Worm (Caenorhabditis elegans) whole organism, L4 larva: ENCODE results near the gene Y80D3A.8.
A peak's percentile ranks its signal among the peaks of the same experiment; 100 is the strongest.

Experiments
- F49E8.2 ChIP-seq: sonication (generic microtip); optimal IDR thresholded peaks from 2 replicates; lab custom pipeline; 2016; ENCODE audit warnings: missing compliant biosample characterization, mild to moderate bottlenecking, missing genetic modification characterization, borderline replicate concordance
- T20F7.1 ChIP-seq: fragments of 200-800 bp; sonication (Bioruptor generic); optimal IDR thresholded peaks from 2 replicates; lab custom pipeline; 2018; ENCODE audit warnings: mild to moderate bottlenecking, missing genetic modification characterization, missing compliant biosample characterization
- Y48G9A.11 ChIP-seq: fragments of 200-800 bp; sonication (Bioruptor generic); IDR thresholded peaks from 2 replicates; pipeline ENCODE4 v1.3.6; 2022; ENCODE audit warnings: missing genetic modification reagents, missing genetic modification characterization, missing compliant biosample characterization
- aha-1 ChIP-seq: fragments of 150-350 bp; peaks from one replicate; lab custom pipeline; 2014; ENCODE audit warnings: missing biosample characterization, missing genetic modification characterization
- aly-2 ChIP-seq: sonication (generic microtip); optimal IDR thresholded peaks from 2 replicates; lab custom pipeline; 2018; ENCODE audit warnings: missing biosample characterization, missing genetic modification characterization
- arid-1 ChIP-seq: fragments of 200-800 bp; sonication (Bioruptor generic); conservative IDR thresholded peaks from 2 replicates; pipeline ENCODE4 v1.3.6; 2022; ENCODE audit warnings: missing genetic modification reagents, missing genetic modification characterization, missing compliant biosample characterization
- ceh-28 ChIP-seq: fragments of 150-350 bp; optimal IDR thresholded peaks from 2 replicates; lab custom pipeline; 2014; ENCODE audit warnings: missing biosample characterization, missing genetic modification reagents, missing genetic modification characterization
- ceh-44 ChIP-seq: fragments of 200-800 bp; sonication (Bioruptor generic); IDR thresholded peaks from 2 replicates; pipeline ENCODE4 v1.3.6; 2022; ENCODE audit warnings: missing genetic modification reagents, missing genetic modification characterization, missing compliant biosample characterization
- ctbp-1 ChIP-seq: fragments of 200-800 bp; sonication (Bioruptor generic); IDR thresholded peaks from 2 replicates; pipeline ENCODE4 v1.3.6; 2022; ENCODE audit warnings: missing genetic modification reagents, missing genetic modification characterization, missing compliant biosample characterization
- daf-16 ChIP-seq, 3 experiments: sonication (generic microtip); optimal IDR thresholded peaks; 2 replicates each; lab custom pipeline; 2016 to 2017; ENCODE audit warnings: missing genetic modification characterization in 3 of 3, missing genetic modification reagents in 3 of 3, mild to moderate bottlenecking in 2 of 3, missing compliant biosample characterization in 2 of 3, missing biosample characterization in 1 of 3, moderate library complexity in 1 of 3
- daf-8 ChIP-seq: fragments of 200-800 bp; sonication (Bioruptor generic); IDR thresholded peaks from 2 replicates; pipeline ENCODE4 v1.3.6; 2022; ENCODE audit warnings: missing genetic modification characterization, missing compliant biosample characterization
- dmd-6 ChIP-seq: fragments of 200-800 bp; sonication (Bioruptor generic); IDR thresholded peaks from 2 replicates; pipeline ENCODE4 v1.3.6; 2022; ENCODE audit warnings: missing genetic modification reagents, missing genetic modification characterization, missing compliant biosample characterization
- dpl-1 ChIP-seq: fragments of 150-350 bp; optimal IDR thresholded peaks from 2 replicates; lab custom pipeline; 2014; ENCODE audit warnings: missing biosample characterization, missing genetic modification reagents, missing genetic modification characterization
- dve-1 ChIP-seq: sonication (generic microtip); optimal IDR thresholded peaks from 2 replicates; lab custom pipeline; 2017; ENCODE audit warnings: antibody characterized with exemption, mild to moderate bottlenecking, missing genetic modification characterization, missing compliant biosample characterization; ENCODE audit not compliant: insufficient read depth
- fkh-10 ChIP-seq: fragments of 150-350 bp; optimal IDR thresholded peaks from 2 replicates; lab custom pipeline; 2014; ENCODE audit warnings: missing biosample characterization, missing genetic modification reagents, missing genetic modification characterization
- gei-8 ChIP-seq: fragments of 200-800 bp; sonication (Bioruptor generic); optimal IDR thresholded peaks from 2 replicates; lab custom pipeline; 2018; ENCODE audit warnings: mild to moderate bottlenecking, missing genetic modification characterization, missing compliant biosample characterization
- hlh-11 ChIP-seq: fragments of 200-800 bp; sonication (Bioruptor generic); optimal IDR thresholded peaks from 2 replicates; lab custom pipeline; 2018; ENCODE audit warnings: mild to moderate bottlenecking, missing genetic modification characterization, missing compliant biosample characterization
- hlh-30 ChIP-seq: sonication (generic microtip); optimal IDR thresholded peaks from 2 replicates; lab custom pipeline; 2017; ENCODE audit warnings: antibody characterized with exemption, mild to moderate bottlenecking, missing genetic modification characterization, missing compliant biosample characterization; ENCODE audit not compliant: insufficient read depth
- lin-29 ChIP-seq: fragments of 200-800 bp; sonication (Bioruptor generic); IDR thresholded peaks from 2 replicates; pipeline ENCODE4 v1.3.6; 2022; ENCODE audit warnings: missing genetic modification reagents, missing genetic modification characterization, missing compliant biosample characterization
- lin-38 ChIP-seq: fragments of 200-800 bp; sonication (Bioruptor generic); IDR thresholded peaks from 2 replicates; pipeline ENCODE4 v1.3.6; 2022; ENCODE audit warnings: missing genetic modification reagents, missing genetic modification characterization, missing compliant biosample characterization
- nhr-10 ChIP-seq: fragments of 150-350 bp; optimal IDR thresholded peaks from 2 replicates; lab custom pipeline; 2014; ENCODE audit warnings: missing biosample characterization, missing genetic modification characterization
- nhr-11 ChIP-seq: fragments of 150-350 bp; optimal IDR thresholded peaks from 2 replicates; lab custom pipeline; 2014; ENCODE audit warnings: missing biosample characterization, missing genetic modification characterization
- nhr-111 ChIP-seq: fragments of 200-800 bp; sonication (Bioruptor generic); optimal IDR thresholded peaks from 2 replicates; lab custom pipeline; 2018; ENCODE audit warnings: mild to moderate bottlenecking, missing genetic modification characterization, missing compliant biosample characterization
- nhr-28 ChIP-seq: fragments of 150-350 bp; optimal IDR thresholded peaks from 2 replicates; lab custom pipeline; 2014; ENCODE audit warnings: missing biosample characterization, missing genetic modification characterization
- nhr-48 ChIP-seq: sonication (generic microtip); optimal IDR thresholded peaks from 2 replicates; lab custom pipeline; 2016; ENCODE audit warnings: mild to moderate bottlenecking, missing genetic modification characterization, missing compliant biosample characterization
- nhr-6 ChIP-seq: fragments of 150-350 bp; optimal IDR thresholded peaks from 2 replicates; lab custom pipeline; 2014; ENCODE audit warnings: missing biosample characterization, missing genetic modification characterization
- nhr-76 ChIP-seq: fragments of 150-350 bp; optimal IDR thresholded peaks from 2 replicates; lab custom pipeline; 2014; ENCODE audit warnings: missing biosample characterization, missing genetic modification characterization
- nhr-77 ChIP-seq: fragments of 150-350 bp; optimal IDR thresholded peaks from 2 replicates; lab custom pipeline; 2014; ENCODE audit warnings: missing biosample characterization, missing genetic modification characterization
- pqm-1 ChIP-seq: sonication (generic microtip); optimal IDR thresholded peaks from 2 replicates; lab custom pipeline; 2017; ENCODE audit warnings: missing biosample characterization, missing genetic modification characterization
- sdz-12 ChIP-seq: fragments of 200-800 bp; sonication (Bioruptor generic); optimal IDR thresholded peaks from 2 replicates; lab custom pipeline; 2018; ENCODE audit warnings: mild to moderate bottlenecking, missing genetic modification characterization, missing compliant biosample characterization
- spr-1 ChIP-seq: sonication (generic microtip); optimal IDR thresholded peaks from 2 replicates; lab custom pipeline; 2016; ENCODE audit warnings: mild to moderate bottlenecking, missing genetic modification characterization, missing compliant biosample characterization
- zfp-2 ChIP-seq: sonication (generic microtip); optimal IDR thresholded peaks from 2 replicates; lab custom pipeline; 2016; ENCODE audit warnings: mild to moderate bottlenecking, missing genetic modification characterization, missing compliant biosample characterization
- ztf-11 ChIP-seq: fragments of 150-350 bp; optimal IDR thresholded peaks from 2 replicates; lab custom pipeline; 2014; ENCODE audit warnings: missing biosample characterization, missing genetic modification characterization

The Y80D3A.8 gene

DNA sequence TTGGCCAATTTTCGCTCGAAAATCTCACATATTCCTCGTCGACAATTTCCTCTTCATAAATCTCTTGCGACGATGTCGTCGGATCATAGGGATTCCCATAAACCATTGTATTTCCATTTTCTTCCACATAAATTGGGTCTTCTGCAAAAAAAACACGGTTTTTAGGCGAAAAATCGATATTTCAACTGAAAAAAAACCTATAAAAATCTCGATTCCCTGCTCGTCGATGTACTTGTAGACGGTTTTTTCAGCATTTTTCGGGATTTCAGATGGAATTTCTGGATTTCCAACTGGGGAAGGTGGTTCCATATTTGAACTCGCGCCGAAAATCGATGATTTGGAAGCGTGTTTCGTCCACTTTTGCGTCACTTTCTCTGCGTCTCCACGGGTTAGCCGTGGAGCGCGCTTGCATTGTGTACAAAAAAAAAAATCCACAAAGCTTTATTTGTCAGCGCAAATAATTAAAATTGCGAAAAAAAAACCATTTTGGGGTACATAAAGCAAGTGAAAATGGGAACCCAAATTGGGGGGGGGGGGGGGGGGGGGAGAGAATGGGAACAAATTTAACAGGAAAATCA lies 27.1 kb downstream of the Y80D3A.8 start, which contains the start of gene Y39B6A.43 (continued):
- TF ChIP-seq nhr-6 (peak; percentile 94), nhr-76 (tag; lab: Kevin White, UChicago) (peak; percentile 55), Y48G9A.11 (GFP tag; lab: Robert Waterston, UW) (peak; percentile 94), ceh-44 (GFP tag; lab: Robert Waterston, UW) (peak; percentile 94), ceh-28 (tag; lab: Kevin White, UChicago) (peak; percentile 13)

- TF ChIP-seq nhr-11 (tag; lab: Kevin White, UChicago) (no peak), F49E8.2 (tag; lab: Kevin White, UChicago) (peak; percentile 13), lin-38 (GFP tag; lab: Robert Waterston, UW) (peak; percentile 37; the same call in 1 of the 2 replicates), gei-8 (GFP tag; lab: Kevin White, UChicago) (no peak)
These were observed 29.2 kb downstream of the Y80D3A.8 start, which contains the start of gene Y39B6A.42 for ce11 chrV:18969590-18970105. Gene Y39B6A.42, minus strand, starts transcription at chrV:18969640.

DNA sequence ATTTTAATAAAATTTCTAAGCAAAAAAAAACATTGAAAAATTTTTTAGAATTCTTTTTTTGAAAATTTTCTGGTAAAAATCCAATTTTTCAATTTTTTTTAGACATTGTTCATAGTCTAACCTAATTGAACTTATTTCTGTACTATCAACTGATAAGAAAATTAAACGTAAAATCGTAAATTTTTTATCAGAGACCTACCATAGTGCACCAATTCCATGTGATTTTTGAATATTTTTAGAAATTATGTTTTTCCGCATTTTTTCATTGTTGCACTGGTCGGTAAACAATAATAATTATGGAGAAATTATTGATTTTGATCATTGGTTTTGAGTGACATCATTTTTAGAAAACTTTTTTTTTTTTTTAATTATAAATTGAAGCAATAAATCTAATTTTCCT lies 36.1 kb downstream of the Y80D3A.8 start:
- TF ChIP-seq zfp-2 (tag; lab: Kevin White, UChicago) (no peak), T20F7.1 (no peak), daf-16 (GFP tag; optimal IDR thresholded peaks at IDR 0.05; lab: Kevin White, UChicago) (no peak), daf-16 (tag; optimal IDR thresholded peaks at IDR 0.05; lab: Kevin White, UChicago) (peak; percentile 61), nhr-77 (no peak)

- no peak for TF ChIP-seq ztf-11 (tag; lab: Kevin White, UChicago)
- no peak for TF ChIP-seq hlh-30
- no peak for TF ChIP-seq nhr-111 (GFP tag; lab: Kevin White, UChicago)
- no peak for TF ChIP-seq nhr-10 (tag; lab: Kevin White, UChicago)
- TF ChIP-seq F49E8.2 (tag; lab: Kevin White, UChicago), result no peak
- TF ChIP-seq ceh-28 (tag; lab: Kevin White, UChicago), result no peak
- TF ChIP-seq, all 104 proteins: peak for 0
These were observed 37.4 kb downstream of the Y80D3A.8 start, which contains the start of gene Y39B6A.41 for ce11 chrV:18977876-18978275. Gene Y39B6A.41, minus strand, starts transcription at chrV:18977976.

DNA sequence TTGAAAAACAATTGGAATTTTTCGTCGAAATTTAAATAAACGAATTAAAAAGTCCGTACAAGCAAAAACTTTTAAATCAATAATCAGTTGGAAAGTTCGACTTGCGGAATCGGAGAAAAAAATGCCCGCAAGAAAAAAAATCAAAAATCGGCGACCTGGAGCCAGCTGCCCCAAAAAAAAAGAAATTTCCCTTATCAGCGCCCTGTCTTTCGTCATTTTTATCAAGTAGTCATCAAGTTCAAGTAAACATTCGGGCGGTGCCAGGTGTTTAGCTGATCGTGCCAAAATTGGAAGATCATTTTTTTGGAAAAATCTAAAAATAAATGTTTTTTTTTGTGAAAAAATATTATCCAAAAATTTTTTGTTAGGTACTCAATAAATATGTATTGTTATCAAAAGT lies 37.9 kb downstream of the Y80D3A.8 start:
- TF ChIP-seq daf-16 (GFP tag; optimal IDR thresholded peaks at IDR 0.05; lab: Kevin White, UChicago), result no peak
- peak; percentile 65 for TF ChIP-seq daf-16 (tag; optimal IDR thresholded peaks at IDR 0.05; lab: Kevin White, UChicago)
- no peak for TF ChIP-seq arid-1 (GFP tag; lab: Robert Waterston, UW)
- no peak for TF ChIP-seq nhr-77
- no peak for TF ChIP-seq aha-1
- TF ChIP-seq ctbp-1 (GFP tag; lab: Robert Waterston, UW), result no peak
- TF ChIP-seq spr-1 (tag; lab: Kevin White, UChicago), result no peak
- TF ChIP-seq lin-29 (GFP tag; lab: Robert Waterston, UW), result no peak
- no peak for TF ChIP-seq daf-8
- TF ChIP-seq hlh-30, result no peak
- peak; percentile 45; the same call in 1 of the 2 replicates for TF ChIP-seq dmd-6
- no peak for TF ChIP-seq fkh-10 (GFP tag; lab: Kevin White, UChicago)
- TF ChIP-seq hlh-11 (tag; lab: Kevin White, UChicago), result peak; percentile 28
- peak; percentile 0 for TF ChIP-seq nhr-28 (tag; lab: Kevin White, UChicago)
- no peak for TF ChIP-seq aly-2 (tag; lab: Kevin White, UChicago)
- TF ChIP-seq nhr-48 (tag; lab: Kevin White, UChicago), result no peak
- TF ChIP-seq dpl-1 (GFP tag; lab: Kevin White, UChicago), result no peak
- TF ChIP-seq dve-1 (tag; lab: Kevin White, UChicago), result peak; percentile 25
- TF ChIP-seq pqm-1 (tag; lab: Kevin White, UChicago), result peak; percentile 45
- no peak for TF ChIP-seq sdz-12
